Fruit fly (Drosophila melanogaster) whole organism, larva: Measurements from ENCODE around the gene park.
A peak's percentile ranks its signal among the peaks of the same experiment; 100 is the strongest.

Experiments
- noc ChIP-seq: fragments of 200-800 bp; sonication (Bioruptor generic); optimal IDR thresholded peaks from 3 replicates; lab custom pipeline; 2019; ENCODE audit warnings: missing biosample characterization, mild to moderate bottlenecking, missing genetic modification characterization, moderate library complexity

The park gene

dm6 chr3L:21196563-21196962, at the start of gene park, which contains the start of gene Targ3:
Gene park, minus strand, starts transcription at chr3L:21196853.
Gene Targ3, plus strand, starts transcription at chr3L:21196831.
- no peak for TF ChIP-seq noc (tag; lab: Kevin White, UChicago)

DNA sequence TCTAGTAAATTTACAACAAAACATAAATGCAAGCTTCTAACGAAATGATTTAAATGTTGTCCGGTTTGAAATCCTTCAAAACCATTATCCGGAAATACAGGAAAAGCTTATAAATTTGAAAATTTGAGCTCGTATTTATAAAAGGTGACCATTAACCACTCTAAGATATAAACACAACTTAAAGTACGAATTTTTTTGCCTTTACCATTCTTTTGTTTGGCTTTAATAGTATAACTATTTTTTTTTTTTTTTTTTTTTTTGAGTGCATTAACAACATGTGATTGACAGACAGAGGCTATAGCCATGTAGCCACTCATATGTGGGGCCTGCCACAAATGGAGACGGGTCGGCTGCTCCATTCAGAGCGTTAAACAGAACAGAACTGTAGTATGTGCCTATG, 46.8 kb upstream of the park start:
- TF ChIP-seq noc (tag; lab: Kevin White, UChicago), result no peak

DNA sequence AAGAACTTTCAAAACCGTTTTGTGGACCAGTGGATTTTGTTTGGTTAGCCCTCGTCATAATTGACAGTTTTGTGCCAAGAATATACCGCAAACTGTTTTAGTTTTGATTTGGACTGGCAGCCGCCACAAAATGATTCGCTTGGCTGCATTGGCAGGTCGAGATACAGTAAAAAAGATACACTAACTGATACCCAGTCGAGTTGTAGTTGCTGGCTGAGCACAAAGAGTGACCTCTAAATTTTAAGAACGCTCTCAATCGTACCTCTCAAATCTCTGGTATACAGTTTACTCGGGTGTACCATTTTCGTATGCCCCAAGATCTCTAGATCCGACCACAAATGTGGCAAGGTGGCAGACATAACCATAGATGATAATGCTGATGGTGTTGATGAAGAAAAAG, 46.3 kb upstream of the park start:
- TF ChIP-seq noc (tag; lab: Kevin White, UChicago), result no peak

dm6 chr3L:21241447-21241983, 44.9 kb upstream of the park start:
- peak; percentile 27 for TF ChIP-seq noc (tag; lab: Kevin White, UChicago)

dm6 chr3L:21239999-21240509, 43.4 kb upstream of the park start:
- no peak for TF ChIP-seq noc (tag; lab: Kevin White, UChicago)

- TF ChIP-seq noc (tag; lab: Kevin White, UChicago), result no peak
Measured at dm6 chr3L:21238377-21238776, 41.7 kb upstream of the park start.

dm6 chr3L:21236959-21237551, 40.4 kb upstream of the park start:
- no peak for TF ChIP-seq noc (tag; lab: Kevin White, UChicago)

- no peak for TF ChIP-seq noc (tag; lab: Kevin White, UChicago)
Measured at dm6 chr3L:21230762-21231161, 34.1 kb upstream of the park start.

DNA sequence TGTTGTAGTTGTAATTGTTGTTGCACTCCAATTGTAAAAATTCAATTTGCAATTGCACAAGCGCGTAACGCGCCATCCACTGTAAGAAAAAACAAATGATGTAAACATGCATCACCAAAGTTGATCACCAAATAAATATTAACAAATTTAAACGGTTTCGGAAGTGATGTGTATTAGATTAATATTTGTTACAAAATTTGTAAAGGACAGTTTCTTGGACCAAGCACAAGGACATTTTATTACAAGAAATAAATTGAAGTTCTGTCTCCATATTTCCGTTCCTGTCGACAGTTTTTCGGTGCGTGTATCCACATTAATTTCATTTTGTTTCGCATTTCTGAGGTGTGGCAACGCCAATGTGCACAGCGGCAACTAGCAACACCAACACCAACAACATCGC, 33.1 kb upstream of the park start:
- TF ChIP-seq noc (tag; lab: Kevin White, UChicago), result no peak

dm6 chr3L:21226309-21226708, 29.7 kb upstream of the park start, which contains the start of gene Eip78C:
Gene Eip78C, plus strand, starts transcription at chr3L:21226609.
- TF ChIP-seq noc (tag; lab: Kevin White, UChicago), result no peak

- TF ChIP-seq noc (tag; lab: Kevin White, UChicago), result no peak
Measured at dm6 chr3L:21225642-21226041, 29.0 kb upstream of the park start.

DNA sequence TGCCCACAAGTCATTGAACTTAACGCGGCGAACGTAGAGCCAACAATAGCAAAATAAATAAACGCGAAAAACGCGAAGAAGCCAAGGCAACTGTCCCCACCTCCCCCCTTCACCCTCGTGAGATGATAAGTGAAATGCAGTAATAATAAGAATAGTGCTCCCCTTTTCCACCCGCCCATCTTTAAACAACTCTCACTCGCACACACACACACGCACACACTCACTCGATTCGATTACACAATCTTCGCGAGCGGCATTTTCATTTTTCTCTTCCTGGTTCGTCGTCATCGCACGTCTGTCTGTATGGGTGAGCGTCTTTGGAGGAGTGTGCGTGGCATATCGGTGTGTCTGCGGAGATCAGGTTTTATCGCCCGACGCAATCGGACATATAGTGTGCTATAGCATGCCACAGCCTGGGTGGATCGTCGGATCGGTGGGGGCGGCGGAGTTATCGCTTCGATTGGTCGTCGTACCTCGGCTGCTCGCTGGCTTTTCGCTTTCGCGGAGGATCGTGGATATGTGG, 28.1 kb upstream of the park start:
- no peak for TF ChIP-seq noc (tag; lab: Kevin White, UChicago)

DNA sequence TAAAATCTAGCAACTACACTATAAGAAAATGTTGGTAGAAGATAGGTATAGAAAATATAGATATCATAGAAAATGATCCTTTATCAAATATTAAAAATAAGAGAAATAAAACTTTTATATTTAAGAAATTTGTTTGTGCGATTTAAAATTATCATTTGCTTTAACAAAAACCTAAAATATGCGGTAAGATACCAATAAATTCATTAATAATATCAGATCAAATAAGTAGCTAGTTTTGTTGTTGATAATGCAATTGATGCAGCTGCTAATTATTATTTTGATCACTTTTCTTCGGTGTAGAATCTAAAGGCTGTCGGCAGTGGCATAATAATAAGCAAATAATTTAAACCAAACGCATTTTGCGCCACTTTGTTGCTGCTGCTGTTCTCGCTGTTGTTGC, 27.6 kb upstream of the park start:
- no peak for TF ChIP-seq noc (tag; lab: Kevin White, UChicago)

DNA sequence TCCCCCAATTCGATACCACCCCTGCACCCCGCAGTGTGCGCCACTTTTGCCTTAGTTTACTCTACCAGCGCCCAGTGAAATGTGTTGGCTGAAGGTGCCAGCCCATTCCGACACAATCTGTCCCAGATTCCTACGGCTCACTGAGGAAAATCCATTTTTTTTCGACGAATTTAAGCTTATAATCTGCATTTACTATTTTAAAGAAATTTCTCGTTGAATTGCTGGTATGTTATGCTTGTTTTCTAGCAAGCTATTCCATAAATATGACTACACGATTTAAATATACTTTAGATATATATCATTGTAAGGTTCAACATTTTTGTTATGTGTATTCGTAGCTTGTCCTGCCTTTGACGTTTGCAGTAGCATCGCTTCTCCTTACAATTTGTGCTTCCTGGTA, 26.6 kb upstream of the park start:
- no peak for TF ChIP-seq noc (tag; lab: Kevin White, UChicago)

dm6 chr3L:21220100-21220499, 23.4 kb upstream of the park start, which contains the start of gene CG43219:
Gene CG43219, plus strand, starts transcription at chr3L:21220400.
- no peak for TF ChIP-seq noc (tag; lab: Kevin White, UChicago)

DNA sequence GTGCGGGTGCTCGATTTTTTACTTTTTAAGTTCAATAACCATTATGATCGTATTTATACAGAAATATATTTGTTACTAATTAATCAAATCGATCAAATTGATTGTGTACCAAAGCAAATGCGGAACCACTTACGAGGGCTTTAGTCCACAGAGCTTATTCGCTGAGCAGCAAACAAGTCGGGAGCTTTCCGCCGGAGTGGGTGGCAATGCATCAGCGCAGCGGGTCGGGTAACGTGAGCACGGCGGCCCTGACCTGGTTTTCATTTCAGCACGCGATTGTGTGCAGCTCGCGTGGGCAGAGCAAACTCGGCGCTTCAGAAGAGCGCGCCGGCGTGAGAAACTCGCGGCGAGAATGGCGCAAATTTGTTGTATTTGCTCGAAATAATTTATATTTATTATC, 22.5 kb upstream of the park start:
- no peak for TF ChIP-seq noc (tag; lab: Kevin White, UChicago)
